Fruit fly (Drosophila melanogaster): ENCODE data around the gene CG10657.

The CG10657 gene

dm6 chr3L:12496428-12497344 lies at the start of gene CG10657 (continued):
- TF ChIP-seq CG6163 (GFP tag; IDR thresholded peaks at IDR 0.05): no peak
- TF ChIP-seq CG6792 (GFP tag; optimal IDR thresholded peaks at IDR 0.05): no peak
- TF ChIP-seq CG8632 (GFP tag; optimal IDR thresholded peaks at IDR 0.05): peak; percentile 4
- TF ChIP-seq Hr39 (GFP tag; optimal IDR thresholded peaks at IDR 0.05): no peak
- no peak for TF ChIP-seq fd85E (GFP tag; optimal IDR thresholded peaks at IDR 0.05)
- TF ChIP-seq CG4318 (GFP tag; optimal IDR thresholded peaks at IDR 0.05): no peak
- TF ChIP-seq pdm3 (GFP tag; optimal IDR thresholded peaks at IDR 0.05): no peak
- peak; percentile 22 for TF ChIP-seq Hr4 (GFP tag; optimal IDR thresholded peaks at IDR 0.05)
- no peak for TF ChIP-seq cyc (GFP tag; optimal IDR thresholded peaks at IDR 0.05)
- TF ChIP-seq CG3032 (tag; optimal IDR thresholded peaks at IDR 0.05): no peak

dm6 chr3L:12537123-12537522 lies 40.1 kb upstream of the CG10657 start, which contains the start of gene CG4069:
Gene CG4069, minus strand, starts transcription at chr3L:12537315.
- TF ChIP-seq dac (GFP tag; optimal IDR thresholded peaks at IDR 0.05) (no peak), fkh (GFP tag; optimal IDR thresholded peaks at IDR 0.05) (peak; percentile 90)

dm6 chr3L:12534318-12534717 lies 37.3 kb upstream of the CG10657 start, which contains the start of gene Pmm2:
Gene Pmm2, plus strand, starts transcription at chr3L:12534590.
- TF ChIP-seq CG1621 (tag; optimal IDR thresholded peaks at IDR 0.05) (peak; percentile 51), dac (GFP tag; optimal IDR thresholded peaks at IDR 0.05) (no peak), Eip78C (GFP tag) (peak; percentile 63), Eip75B (GFP tag; optimal IDR thresholded peaks at IDR 0.05) (no peak), dsx (GFP tag; optimal IDR thresholded peaks at IDR 0.05; ENCODE audit: poor library complexity, severe bottlenecking) (peak; percentile 9), esn (GFP tag; optimal IDR thresholded peaks at IDR 0.05) (peak; percentile 2)

DNA sequence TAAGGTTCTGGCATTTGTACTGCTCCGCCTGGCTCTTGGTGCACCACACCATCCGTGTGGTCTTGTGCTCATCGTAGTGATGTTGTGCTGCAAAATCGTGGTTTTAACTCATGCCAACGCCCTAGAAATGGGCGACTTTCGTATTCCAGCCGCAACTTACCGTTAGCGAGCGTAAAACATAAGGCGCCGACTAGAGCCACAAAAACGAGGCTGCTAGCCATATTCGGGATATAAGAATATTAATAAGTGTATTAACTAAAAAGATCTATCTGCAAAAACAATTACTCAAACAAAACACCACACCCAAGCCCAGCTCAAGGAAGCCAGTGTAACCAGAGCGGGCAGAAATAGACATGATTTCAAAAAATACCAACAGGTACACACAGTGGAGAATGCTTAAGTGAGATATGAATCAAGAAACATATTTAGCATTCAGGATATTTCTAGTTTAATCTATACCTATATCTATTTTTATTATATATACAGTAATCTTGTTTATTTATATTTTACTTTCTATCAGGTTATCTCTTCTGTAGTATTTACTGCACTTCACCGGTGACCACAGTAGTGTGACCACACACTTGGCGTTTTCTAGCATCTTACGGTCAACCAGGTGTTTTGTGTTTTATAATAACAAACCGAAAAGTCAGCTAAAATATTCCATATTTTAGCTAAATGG lies 36.5 kb upstream of the CG10657 start, which contains the start of the genes Tsf2 and CG34242:
Gene Tsf2 (minus strand): TSS at position 333 of the 679 bp plus-strand sequence.
Gene CG34242 (plus strand): TSS at position 605 of the 679 bp plus-strand sequence.
- TF ChIP-seq svp (GFP tag) (no peak), CG6163 (GFP tag; IDR thresholded peaks at IDR 0.05) (peak; percentile 95), CG6792 (GFP tag; optimal IDR thresholded peaks at IDR 0.05) (peak; percentile 58), CG32006 (GFP tag; optimal IDR thresholded peaks at IDR 0.05) (no peak), CG6276 (GFP tag; optimal IDR thresholded peaks at IDR 0.05) (no peak), CG9139 (GFP tag; optimal IDR thresholded peaks at IDR 0.05) (peak; percentile 69), CG11294 (GFP tag; IDR thresholded peaks at IDR 0.05) (peak; percentile 83), esn (GFP tag; optimal IDR thresholded peaks at IDR 0.05) (peak; percentile 20), CG7368 (GFP tag; optimal IDR thresholded peaks at IDR 0.05) (peak; percentile 37), CG31627 (GFP tag; optimal IDR thresholded peaks at IDR 0.05) (no peak), topi (GFP tag; optimal IDR thresholded peaks at IDR 0.05) (peak; percentile 71), CG11902 (GFP tag; optimal IDR thresholded peaks at IDR 0.05) (peak; percentile 84), Gug (GFP tag; IDR thresholded peaks at IDR 0.05) (peak; percentile 95), Hr38 (GFP tag; optimal IDR thresholded peaks at IDR 0.05) (no peak), CG4318 (GFP tag; optimal IDR thresholded peaks at IDR 0.05) (no peak), fkh (GFP tag; optimal IDR thresholded peaks at IDR 0.05) (peak; percentile 40), spab (GFP tag; optimal IDR thresholded peaks at IDR 0.05) (peak; percentile 74), CG1621 (tag; optimal IDR thresholded peaks at IDR 0.05) (peak; percentile 42), eg (GFP tag; IDR thresholded peaks at IDR 0.05) (peak; percentile 95), net (GFP tag; optimal IDR thresholded peaks at IDR 0.05) (no peak), Sox102F (GFP tag; optimal IDR thresholded peaks at IDR 0.05) (no peak), Eip93F (GFP tag; optimal IDR thresholded peaks at IDR 0.05) (peak; percentile 34), CG34406 (GFP tag; optimal IDR thresholded peaks at IDR 0.05) (no peak), salr (GFP tag; optimal IDR thresholded peaks at IDR 0.05) (no peak), ss (GFP tag; optimal IDR thresholded peaks at IDR 0.05) (peak; percentile 28 to 57), CG3032 (tag; optimal IDR thresholded peaks at IDR 0.05) (peak; percentile 87), dsx (GFP tag; optimal IDR thresholded peaks at IDR 0.05; ENCODE audit: poor library complexity, severe bottlenecking) (peak; percentile 88), CG6854 (GFP tag; optimal IDR thresholded peaks at IDR 0.05) (no peak), Hr4 (GFP tag; optimal IDR thresholded peaks at IDR 0.05) (no peak), CG8319 (GFP tag; optimal IDR thresholded peaks at IDR 0.05) (peak; percentile 81), Blimp-1 (GFP tag; optimal IDR thresholded peaks at IDR 0.05) (peak; percentile 53), Eip75B (GFP tag; optimal IDR thresholded peaks at IDR 0.05) (no peak), Sox14 (GFP tag; optimal IDR thresholded peaks at IDR 0.05) (no peak), CG8119 (GFP tag; IDR thresholded peaks at IDR 0.05) (no peak)
